Fruit fly (Drosophila melanogaster) whole organism, embryonic: ENCODE results near the gene CG14715.

Experiments
- CG10147 ChIP-seq: fragments of 200-800 bp; sonication (Bioruptor generic); optimal IDR thresholded peaks from 2 replicates; lab custom pipeline; 2019; ENCODE audit warnings: missing biosample characterization, mild to moderate bottlenecking, missing genetic modification characterization, moderate library complexity
- CG10959 ChIP-seq: fragments of 200-800 bp; sonication (Bioruptor generic); IDR thresholded peaks from 2 replicates; pipeline ENCODE4 v1.3.6; 2022; ENCODE audit warnings: missing biosample characterization, missing genetic modification characterization
- CG1233 ChIP-seq: fragments of 200-800 bp; sonication (Bioruptor generic); optimal IDR thresholded peaks from 4 replicates; lab custom pipeline; 2018; ENCODE audit warnings: missing biosample characterization, mild to moderate bottlenecking, missing genetic modification characterization
- CG1529 ChIP-seq: fragments of 200-800 bp; sonication (Bioruptor generic); optimal IDR thresholded peaks from 3 replicates; lab custom pipeline; 2018; ENCODE audit warnings: missing biosample characterization, missing genetic modification characterization
- CG15479 ChIP-seq: fragments of 200-800 bp; sonication (Bioruptor generic); optimal IDR thresholded peaks from 3 replicates; lab custom pipeline; 2019; ENCODE audit warnings: missing biosample characterization, mild to moderate bottlenecking, missing genetic modification characterization, moderate library complexity
- CG17328 ChIP-seq: fragments of 200-800 bp; sonication (Bioruptor generic); IDR thresholded peaks from 2 replicates; pipeline ENCODE4 v1.3.6; 2022; ENCODE audit warnings: missing biosample characterization, missing genetic modification characterization
- CG17612 ChIP-seq: fragments of 200-800 bp; sonication (Bioruptor generic); IDR thresholded peaks from 2 replicates; pipeline ENCODE4 v1.3.6; 2022; ENCODE audit warnings: missing biosample characterization, missing genetic modification characterization
- CG18011 ChIP-seq: fragments of 200-800 bp; sonication (Bioruptor generic); optimal IDR thresholded peaks from 2 replicates; lab custom pipeline; 2017; ENCODE audit warnings: missing biosample characterization, missing genetic modification characterization, mild to moderate bottlenecking, moderate library complexity, missing genotype
- CG2199 ChIP-seq: fragments of 200-800 bp; sonication (Bioruptor generic); IDR thresholded peaks from 3 replicates; pipeline ENCODE4 v1.3.6; 2022; ENCODE audit warnings: missing biosample characterization, missing genetic modification characterization
- CG2889 ChIP-seq: fragments of 200-800 bp; sonication (Bioruptor generic); IDR thresholded peaks from 3 replicates; pipeline ENCODE4 v1.3.6; 2022; ENCODE audit warnings: missing biosample characterization, missing genetic modification characterization
- CG31224 ChIP-seq: fragments of 200-800 bp; sonication (Bioruptor generic); IDR thresholded peaks from 2 replicates; pipeline ENCODE4 v1.3.6; 2022; ENCODE audit warnings: missing biosample characterization, missing genetic modification characterization
- CG31365 ChIP-seq: fragments of 200-800 bp; sonication (Bioruptor generic); optimal IDR thresholded peaks from 2 replicates; lab custom pipeline; 2018; ENCODE audit warnings: missing biosample characterization, mild to moderate bottlenecking, missing genetic modification characterization
- CG34224 ChIP-seq: fragments of 200-800 bp; sonication (Bioruptor generic); IDR thresholded peaks from 3 replicates; pipeline ENCODE4 v1.3.6; 2022; ENCODE audit warnings: missing biosample characterization, missing genetic modification characterization; ENCODE audit not compliant: partially characterized antibody
- CG4360 ChIP-seq: fragments of 200-800 bp; sonication (Bioruptor generic); IDR thresholded peaks from 2 replicates; pipeline ENCODE4 v1.3.6; 2022; ENCODE audit warnings: missing biosample characterization, missing genetic modification characterization
- CG4730 ChIP-seq: fragments of 200-800 bp; sonication (Bioruptor generic); IDR thresholded peaks from 2 replicates; pipeline ENCODE4 v1.3.6; 2022; ENCODE audit warnings: missing biosample characterization, missing genetic modification characterization
- CG6689 ChIP-seq: fragments of 200-800 bp; sonication (Bioruptor generic); IDR thresholded peaks from 2 replicates; pipeline ENCODE4 v1.3.6; 2022; ENCODE audit warnings: missing biosample characterization, missing genetic modification characterization
- CG6813 ChIP-seq: fragments of 200-800 bp; sonication (Bioruptor generic); optimal IDR thresholded peaks from 2 replicates; lab custom pipeline; 2017; ENCODE audit warnings: missing biosample characterization, missing genetic modification characterization, mild to moderate bottlenecking, moderate library complexity, missing genetic modification reagents
- CG7372 ChIP-seq: fragments of 200-800 bp; sonication (Bioruptor generic); IDR thresholded peaks from 2 replicates; pipeline ENCODE4 v1.3.6; 2022; ENCODE audit warnings: missing biosample characterization, missing genetic modification characterization
- CG8388 ChIP-seq: fragments of 200-800 bp; sonication (Bioruptor generic); optimal IDR thresholded peaks from 2 replicates; lab custom pipeline; 2019; ENCODE audit warnings: missing biosample characterization, mild to moderate bottlenecking, missing genetic modification characterization, moderate library complexity
- CG9797 ChIP-seq: fragments of 200-800 bp; sonication (Bioruptor generic); optimal IDR thresholded peaks from 3 replicates; lab custom pipeline; 2018; ENCODE audit warnings: missing biosample characterization, mild to moderate bottlenecking, missing genetic modification characterization
- Doc3 ChIP-seq: fragments of 200-800 bp; sonication (Bioruptor generic); IDR thresholded peaks from 3 replicates; pipeline ENCODE4 v1.3.6; 2022; ENCODE audit warnings: missing biosample characterization, missing genetic modification characterization; ENCODE audit not compliant: partially characterized antibody
- E2f1 ChIP-seq: fragments of 200-800 bp; sonication (Bioruptor generic); IDR thresholded peaks from 2 replicates; pipeline ENCODE4 v1.3.6; 2022; ENCODE audit warnings: missing biosample characterization, missing genetic modification characterization
- E2f2 ChIP-seq: fragments of 200-800 bp; sonication (Bioruptor generic); IDR thresholded peaks from 2 replicates; pipeline ENCODE4 v1.3.6; 2022; ENCODE audit warnings: missing biosample characterization, missing genetic modification characterization
- HHEX ChIP-seq: fragments of 200-800 bp; sonication (Bioruptor generic); optimal IDR thresholded peaks from 3 replicates; lab custom pipeline; 2017; ENCODE audit warnings: missing biosample characterization, mild to moderate bottlenecking, missing genetic modification characterization, missing genetic modification reagents
- HLHmδ ChIP-seq: fragments of 200-800 bp; sonication (Bioruptor generic); optimal IDR thresholded peaks from 2 replicates; lab custom pipeline; 2018; ENCODE audit warnings: missing biosample characterization, mild to moderate bottlenecking, missing genetic modification characterization, moderate library complexity
- Hmr ChIP-seq: fragments of 200-800 bp; sonication (Bioruptor generic); optimal IDR thresholded peaks from 3 replicates; lab custom pipeline; 2017; ENCODE audit warnings: mild to moderate bottlenecking, missing biosample characterization, missing genetic modification reagents, missing genetic modification characterization
- MBD-R2 ChIP-seq: fragments of 200-800 bp; sonication (Bioruptor generic); IDR thresholded peaks from 2 replicates; pipeline ENCODE4 v1.3.6; 2022; ENCODE audit warnings: missing biosample characterization, missing genetic modification characterization
- Sin3A ChIP-seq: fragments of >200 bp; optimal IDR thresholded peaks from 2 replicates; lab custom pipeline; 2018
- Sox102F ChIP-seq: fragments of 200-800 bp; sonication (Bioruptor generic); optimal IDR thresholded peaks from 2 replicates; lab custom pipeline; 2018; ENCODE audit warnings: missing biosample characterization, mild to moderate bottlenecking, missing genetic modification characterization, moderate library complexity
- Xbp1 ChIP-seq: fragments of 200-800 bp; sonication (Bioruptor generic); optimal IDR thresholded peaks from 3 replicates; lab custom pipeline; 2016; ENCODE audit warnings: missing biosample characterization, mild to moderate bottlenecking, missing genetic modification characterization
- Xrp1 ChIP-seq: fragments of 200-800 bp; sonication (Bioruptor generic); IDR thresholded peaks from 2 replicates; pipeline ENCODE4 v1.3.6; 2022; ENCODE audit warnings: missing biosample characterization, missing genetic modification characterization
- da ChIP-seq: fragments of 200-800 bp; sonication (Bioruptor generic); optimal IDR thresholded peaks from 2 replicates; lab custom pipeline; 2016; ENCODE audit warnings: missing biosample characterization, missing genetic modification characterization
- dan ChIP-seq: fragments of 200-800 bp; sonication (Bioruptor generic); IDR thresholded peaks from 2 replicates; pipeline ENCODE4 v1.3.6; 2022; ENCODE audit warnings: missing biosample characterization, missing genetic modification characterization
- dmrt99B ChIP-seq: fragments of 200-800 bp; sonication (Bioruptor generic); optimal IDR thresholded peaks from 2 replicates; lab custom pipeline; 2018; ENCODE audit warnings: missing biosample characterization, mild to moderate bottlenecking, missing genetic modification characterization, moderate library complexity
- emc ChIP-seq: fragments of 200-800 bp; sonication (Bioruptor generic); optimal IDR thresholded peaks from 2 replicates; lab custom pipeline; 2016; ENCODE audit warnings: missing biosample characterization, missing genetic modification characterization
- eve ChIP-seq, 2 experiments: fragments of >200 bp; optimal IDR thresholded peaks; 2 replicates each; lab custom pipeline; 2017; ENCODE audit warnings: missing biosample characterization in 2 of 2, missing genetic modification characterization in 2 of 2
- fru ChIP-seq: fragments of >200 bp; optimal IDR thresholded peaks from 2 replicates; lab custom pipeline; 2017
- gce ChIP-seq: fragments of 200-800 bp; sonication (Bioruptor generic); IDR thresholded peaks from 3 replicates; pipeline ENCODE4 v1.3.6; 2022; ENCODE audit warnings: missing biosample characterization, missing genetic modification characterization
- gcm2 ChIP-seq: fragments of 200-800 bp; sonication (Bioruptor generic); optimal IDR thresholded peaks from 2 replicates; lab custom pipeline; 2016; ENCODE audit warnings: missing biosample characterization, missing genetic modification characterization
- gem ChIP-seq: fragments of 200-800 bp; sonication (Bioruptor generic); optimal IDR thresholded peaks from 2 replicates; lab custom pipeline; 2019; ENCODE audit warnings: missing biosample characterization, mild to moderate bottlenecking, missing genetic modification characterization, moderate library complexity
- her ChIP-seq: fragments of 200-800 bp; sonication (Bioruptor generic); optimal IDR thresholded peaks from 2 replicates; lab custom pipeline; 2016; ENCODE audit warnings: missing biosample characterization, missing genetic modification characterization
- hkb ChIP-seq, 2 experiments: fragments of 200-800 bp in 1 of 2; fragments of >200 bp in 1 of 2; sonication (Bioruptor generic) in 1 of 2; IDR thresholded peaks in 1 of 2; optimal IDR thresholded peaks in 1 of 2; 2 replicates each; pipeline versions ENCODE4 v1.3.6 to Lab custom; 2017 to 2022; ENCODE audit warnings: missing biosample characterization in 1 of 2, missing genetic modification characterization in 1 of 2
- lilli ChIP-seq: fragments of 200-800 bp; sonication (Bioruptor generic); optimal IDR thresholded peaks from 3 replicates; lab custom pipeline; 2016; ENCODE audit warnings: missing biosample characterization, missing genetic modification characterization
- nerfin-1 ChIP-seq: fragments of 200-800 bp; sonication (Bioruptor generic); optimal IDR thresholded peaks from 3 replicates; lab custom pipeline; 2019; ENCODE audit warnings: missing biosample characterization, mild to moderate bottlenecking, missing genetic modification characterization, moderate library complexity
- oc ChIP-seq: fragments of 200-800 bp; sonication (Bioruptor generic); optimal IDR thresholded peaks from 2 replicates; lab custom pipeline; 2018; ENCODE audit warnings: missing biosample characterization, mild to moderate bottlenecking, missing genetic modification characterization, moderate library complexity
- pb ChIP-seq: fragments of 200-800 bp; sonication (Bioruptor generic); optimal IDR thresholded peaks from 3 replicates; lab custom pipeline; 2016; ENCODE audit warnings: missing biosample characterization, missing genetic modification characterization
- pnt ChIP-seq: fragments of 200-800 bp; sonication (Bioruptor generic); optimal IDR thresholded peaks from 3 replicates; lab custom pipeline; 2016; ENCODE audit warnings: missing biosample characterization, missing genetic modification characterization
- run ChIP-seq: fragments of 200-800 bp; sonication (Bioruptor generic); optimal IDR thresholded peaks from 3 replicates; lab custom pipeline; 2018; ENCODE audit warnings: missing biosample characterization, mild to moderate bottlenecking, missing genetic modification characterization
- sd ChIP-seq: fragments of 200-800 bp; sonication (Bioruptor generic); optimal IDR thresholded peaks from 3 replicates; lab custom pipeline; 2018; ENCODE audit warnings: missing biosample characterization, mild to moderate bottlenecking, missing genetic modification characterization, moderate library complexity
- tup ChIP-seq: fragments of 200-800 bp; sonication (Bioruptor generic); optimal IDR thresholded peaks from 2 replicates; lab custom pipeline; 2016; ENCODE audit warnings: missing biosample characterization, mild to moderate bottlenecking, missing genetic modification characterization, moderate library complexity
- twi ChIP-seq: fragments of 200-800 bp; optimal IDR thresholded peaks from 2 replicates; lab custom pipeline; 2019; ENCODE audit warnings: missing biosample characterization, mild to moderate bottlenecking, missing genetic modification characterization, moderate library complexity

CG14715 gene

dm6 chr3R:11655873-11656374, 18.1 kb upstream of the CG14715 start, which contains the start of gene CG42327 (continued):
- TF ChIP-seq CG1529 (GFP tag; lab: Kevin White, UChicago) (peak; percentile 92), CG9797 (peak; percentile 31), dmrt99B (tag; lab: Kevin White, UChicago) (peak; percentile 96), her (GFP tag; lab: Kevin White, UChicago) (peak; percentile 86), hkb (optimal IDR thresholded peaks at IDR 0.05; lab: Kevin White, UChicago) (no peak), hkb (GFP tag; IDR thresholded peaks at IDR 0.05; lab: Robert Waterston, UW) (peak; percentile 98), gem (tag; lab: Kevin White, UChicago) (peak; percentile 98), CG4730 (GFP tag; lab: Robert Waterston, UW) (peak; percentile 93), CG2199 (GFP tag; lab: Robert Waterston, UW) (peak; percentile 84), CG10147 (GFP tag; lab: Kevin White, UChicago) (peak; percentile 87), pb (GFP tag; lab: Kevin White, UChicago) (peak; percentile 67), sd (tag; lab: Kevin White, UChicago) (peak; percentile 73), MBD-R2 (GFP tag; lab: Robert Waterston, UW) (peak; percentile 67), CG34224 (GFP tag; lab: Robert Waterston, UW) (no peak), dan (GFP tag; lab: Robert Waterston, UW) (peak; percentile 73), E2f1 (peak; percentile 96), da (peak; percentile 10), emc (GFP tag; lab: Kevin White, UChicago) (no peak), gcm2 (GFP tag; lab: Kevin White, UChicago) (peak; percentile 85), pnt (GFP tag; lab: Kevin White, UChicago) (peak; percentile 77), CG17328 (peak; percentile 98), CG31365 (peak; percentile 54), gce (GFP tag; lab: Robert Waterston, UW) (peak; percentile 91), tup (GFP tag; lab: Kevin White, UChicago) (peak; percentile 83), Xrp1 (GFP tag; lab: Robert Waterston, UW) (peak; percentile 98), CG2889 (peak; percentile 88), CG18011 (GFP tag; lab: Kevin White, UChicago) (peak; percentile 76), Doc3 (GFP tag; lab: Robert Waterston, UW) (no peak), CG31224 (GFP tag; lab: Robert Waterston, UW) (peak; percentile 83), CG7372 (GFP tag; lab: Robert Waterston, UW) (peak; percentile 86), CG8388 (GFP tag; lab: Kevin White, UChicago) (peak; percentile 97), twi (tag; lab: Kevin White, UChicago) (peak; percentile 72), CG1233 (GFP tag; lab: Kevin White, UChicago) (peak; percentile 87), E2f2 (GFP tag; lab: Robert Waterston, UW) (peak; percentile 82), nerfin-1 (tag; lab: Kevin White, UChicago) (peak; percentile 85), Xbp1 (GFP tag; lab: Kevin White, UChicago) (peak; percentile 96), CG10959 (GFP tag; lab: Robert Waterston, UW) (peak; percentile 95), Sox102F (GFP tag; lab: Kevin White, UChicago) (peak; percentile 97), CG6689 (GFP tag; lab: Robert Waterston, UW) (peak; percentile 96), HLHmδ (GFP tag; lab: Kevin White, UChicago) (no peak), fru (no peak), CG17612 (GFP tag; lab: Robert Waterston, UW) (peak; percentile 78), eve (GFP tag; optimal IDR thresholded peaks at IDR 0.05; lab: Kevin White, UChicago) (peak in 1 of 2 experiments; percentile 80), Sin3A (lab: Kevin White, UChicago) (no peak), CG15479 (GFP tag; lab: Kevin White, UChicago) (peak; percentile 63), HHEX (GFP tag; lab: Kevin White, UChicago) (peak; percentile 93), CG6813 (GFP tag; lab: Kevin White, UChicago) (peak; percentile 94), Hmr (GFP tag; lab: Kevin White, UChicago) (peak; percentile 92), run (peak; percentile 92), CG4360 (GFP tag; lab: Robert Waterston, UW) (peak; percentile 83), oc (peak; percentile 98), lilli (GFP tag; lab: Kevin White, UChicago) (peak; percentile 88)
